Fruit fly (Drosophila melanogaster) whole organism, embryonic: ENCODE measurements around the gene Ndae1.

ENCODE experiments used
- Ada2b ChIP-seq: fragments of 200-800 bp; sonication (Bioruptor generic); IDR thresholded peaks from 2 replicates; pipeline ENCODE4 v1.3.6; 2022; ENCODE audit warnings: missing biosample characterization, missing genetic modification characterization
- Atf6 ChIP-seq: fragments of 200-800 bp; sonication (Bioruptor generic); IDR thresholded peaks from 2 replicates; pipeline ENCODE4 v1.3.6; 2022; ENCODE audit warnings: missing biosample characterization, missing genetic modification characterization
- B-H1 ChIP-seq: fragments of 200-800 bp; sonication (Bioruptor generic); IDR thresholded peaks from 3 replicates; pipeline ENCODE4 v1.3.6; 2022; ENCODE audit warnings: missing biosample characterization, missing genetic modification characterization
- B-H2 ChIP-seq: fragments of 200-800 bp; sonication (Bioruptor generic); optimal IDR thresholded peaks from 2 replicates; lab custom pipeline; 2018; ENCODE audit warnings: missing biosample characterization, mild to moderate bottlenecking, missing genetic modification characterization
- CG10147 ChIP-seq: fragments of 200-800 bp; sonication (Bioruptor generic); optimal IDR thresholded peaks from 2 replicates; lab custom pipeline; 2019; ENCODE audit warnings: missing biosample characterization, mild to moderate bottlenecking, missing genetic modification characterization, moderate library complexity
- CG10543 ChIP-seq: fragments of 200-800 bp; sonication (Bioruptor generic); optimal IDR thresholded peaks from 3 replicates; lab custom pipeline; 2017; ENCODE audit warnings: missing biosample characterization, mild to moderate bottlenecking, missing genetic modification characterization, moderate library complexity
- CG13296 ChIP-seq: fragments of 200-800 bp; sonication (Bioruptor generic); optimal IDR thresholded peaks from 3 replicates; lab custom pipeline; 2018; ENCODE audit warnings: missing biosample characterization, mild to moderate bottlenecking, missing genetic modification characterization
- CG13894 ChIP-seq: fragments of 200-800 bp; sonication (Bioruptor generic); optimal IDR thresholded peaks from 3 replicates; lab custom pipeline; 2018; ENCODE audit warnings: missing biosample characterization, mild to moderate bottlenecking, missing genetic modification characterization, moderate library complexity
- CG15479 ChIP-seq: fragments of 200-800 bp; sonication (Bioruptor generic); optimal IDR thresholded peaks from 3 replicates; lab custom pipeline; 2019; ENCODE audit warnings: missing biosample characterization, mild to moderate bottlenecking, missing genetic modification characterization, moderate library complexity
- CG15514 ChIP-seq: fragments of 200-800 bp; sonication (Bioruptor generic); optimal IDR thresholded peaks from 3 replicates; lab custom pipeline; 2017; ENCODE audit warnings: missing biosample characterization, missing genetic modification characterization, mild to moderate bottlenecking, moderate library complexity, missing genetic modification reagents
- CG1603 ChIP-seq: fragments of 200-800 bp; sonication (Bioruptor generic); optimal IDR thresholded peaks from 2 replicates; lab custom pipeline; 2019; ENCODE audit warnings: missing biosample characterization, mild to moderate bottlenecking, missing genetic modification characterization, moderate library complexity
- CG18599 ChIP-seq: fragments of 200-800 bp; sonication (Bioruptor generic); optimal IDR thresholded peaks from 3 replicates; lab custom pipeline; 2017; ENCODE audit warnings: missing biosample characterization, missing genetic modification characterization, mild to moderate bottlenecking, moderate library complexity, missing genetic modification reagents
- CG2129 ChIP-seq: fragments of 200-800 bp; sonication (Bioruptor generic); IDR thresholded peaks from 2 replicates; pipeline ENCODE4 v1.3.6; 2022; ENCODE audit warnings: missing biosample characterization, missing genetic modification characterization; ENCODE audit not compliant: partially characterized antibody
- CG2678 ChIP-seq: fragments of 200-800 bp; sonication (Bioruptor generic); optimal IDR thresholded peaks from 3 replicates; lab custom pipeline; 2019; ENCODE audit warnings: missing biosample characterization, mild to moderate bottlenecking, missing genetic modification characterization, moderate library complexity
- CG2875 ChIP-seq: fragments of 200-800 bp; sonication (Bioruptor generic); optimal IDR thresholded peaks from 2 replicates; lab custom pipeline; 2017; ENCODE audit warnings: missing biosample characterization, mild to moderate bottlenecking, missing genetic modification characterization, missing genetic modification reagents
- CG31441 ChIP-seq: fragments of 200-800 bp; sonication (Bioruptor generic); IDR thresholded peaks from 2 replicates; pipeline ENCODE4 v1.3.6; 2022; ENCODE audit warnings: missing biosample characterization, missing genetic modification characterization
- CG32532 ChIP-seq: fragments of 200-800 bp; sonication (Bioruptor generic); IDR thresholded peaks from 2 replicates; pipeline ENCODE4 v1.3.6; 2022; ENCODE audit warnings: missing biosample characterization, missing genetic modification characterization
- CG3281 ChIP-seq: fragments of 200-800 bp; sonication (Bioruptor generic); optimal IDR thresholded peaks from 3 replicates; lab custom pipeline; 2017; ENCODE audit warnings: missing biosample characterization, mild to moderate bottlenecking, missing genetic modification characterization
- CG33557 ChIP-seq: fragments of 200-800 bp; sonication (Bioruptor generic); optimal IDR thresholded peaks from 2 replicates; lab custom pipeline; 2019; ENCODE audit warnings: missing biosample characterization, mild to moderate bottlenecking, missing genetic modification characterization, moderate library complexity
- CG34376 ChIP-seq: fragments of 200-800 bp; sonication (Bioruptor generic); optimal IDR thresholded peaks from 2 replicates; lab custom pipeline; 2018; ENCODE audit warnings: missing biosample characterization, mild to moderate bottlenecking, missing genetic modification characterization
- CG3726 ChIP-seq: fragments of 200-800 bp; sonication (Bioruptor generic); IDR thresholded peaks from 3 replicates; pipeline ENCODE4, ENCODE4 v1.3.6; 2022; ENCODE audit warnings: missing biosample characterization, missing genetic modification characterization
- CG4424 ChIP-seq: fragments of 200-800 bp; sonication (Bioruptor generic); optimal IDR thresholded peaks from 3 replicates; lab custom pipeline; 2016; ENCODE audit warnings: missing biosample characterization, missing genetic modification characterization
- CG6254 ChIP-seq: fragments of 200-800 bp; sonication (Bioruptor generic); optimal IDR thresholded peaks from 3 replicates; lab custom pipeline; 2017; ENCODE audit warnings: mild to moderate bottlenecking, missing biosample characterization, missing genetic modification reagents, missing genetic modification characterization
- CG7786 ChIP-seq: fragments of 200-800 bp; sonication (Bioruptor generic); optimal IDR thresholded peaks from 2 replicates; lab custom pipeline; 2016; ENCODE audit warnings: missing biosample characterization, missing genetic modification characterization
- CG7928 ChIP-seq: fragments of 200-800 bp; sonication (Bioruptor generic); optimal IDR thresholded peaks from 2 replicates; lab custom pipeline; 2017; ENCODE audit warnings: missing biosample characterization, mild to moderate bottlenecking, missing genetic modification characterization
- CG8290 ChIP-seq, 3 experiments: fragments of 200-800 bp; sonication (Bioruptor generic); optimal IDR thresholded peaks; 2 replicates each; lab custom pipeline; 2016 to 2019; ENCODE audit warnings: missing biosample characterization in 3 of 3, missing genetic modification characterization in 3 of 3, mild to moderate bottlenecking in 2 of 3, moderate library complexity in 1 of 3
- Drgx ChIP-seq: fragments of 200-800 bp; sonication (Bioruptor generic); IDR thresholded peaks from 2 replicates; pipeline ENCODE4 v1.3.6; 2022; ENCODE audit warnings: missing biosample characterization, missing genetic modification characterization
- Ets65A ChIP-seq: fragments of 200-800 bp; sonication (Bioruptor generic); peaks from one replicate; lab custom pipeline; 2016; ENCODE audit warnings: missing biosample characterization, missing genetic modification characterization
- Ets97D ChIP-seq: fragments of 200-800 bp; sonication (Bioruptor generic); optimal IDR thresholded peaks from 3 replicates; lab custom pipeline; 2016; ENCODE audit warnings: missing biosample characterization, missing genetic modification characterization
- GATAe ChIP-seq: fragments of 200-800 bp; sonication (Bioruptor generic); conservative IDR thresholded peaks from 2 replicates; pipeline ENCODE4 v1.3.6; 2022; ENCODE audit warnings: missing biosample characterization, missing genetic modification characterization
- Gsc ChIP-seq: fragments of 200-800 bp; sonication (Bioruptor generic); IDR thresholded peaks from 2 replicates; pipeline ENCODE4 v1.3.6; 2022; ENCODE audit warnings: missing biosample characterization, missing genetic modification characterization
- Kr ChIP-seq: fragments of 200-800 bp; sonication (Bioruptor generic); optimal IDR thresholded peaks from 2 replicates; lab custom pipeline; 2017; ENCODE audit warnings: missing biosample characterization, mild to moderate bottlenecking, missing genetic modification characterization
- Med ChIP-seq: fragments of 200-800 bp; sonication (Bioruptor generic); peaks from one replicate; lab custom pipeline; 2016; ENCODE audit warnings: missing biosample characterization, missing genetic modification characterization, mild to moderate bottlenecking, inconsistent platforms, moderate library complexity
- Nf-YA ChIP-seq: fragments of 200-800 bp; sonication (Bioruptor generic); IDR thresholded peaks from 2 replicates; pipeline ENCODE4 v1.3.6; 2022; ENCODE audit warnings: missing biosample characterization, missing genetic modification characterization
- Ptx1 ChIP-seq: fragments of 200-800 bp; sonication (Bioruptor generic); IDR thresholded peaks from 2 replicates; pipeline ENCODE4 v1.3.6; 2022; ENCODE audit warnings: missing biosample characterization, missing genetic modification characterization
- Sin3A ChIP-seq: fragments of >200 bp; optimal IDR thresholded peaks from 2 replicates; lab custom pipeline; 2018
- Sox102F ChIP-seq: fragments of 200-800 bp; sonication (Bioruptor generic); optimal IDR thresholded peaks from 2 replicates; lab custom pipeline; 2018; ENCODE audit warnings: missing biosample characterization, mild to moderate bottlenecking, missing genetic modification characterization, moderate library complexity
- ac ChIP-seq: fragments of 200-800 bp; sonication (Bioruptor generic); optimal IDR thresholded peaks from 3 replicates; lab custom pipeline; 2017; ENCODE audit warnings: missing biosample characterization, mild to moderate bottlenecking, missing genetic modification characterization
- ato ChIP-seq: fragments of 200-800 bp; sonication (Bioruptor generic); IDR thresholded peaks from 2 replicates; pipeline ENCODE4 v1.3.6; 2022; ENCODE audit warnings: missing biosample characterization, missing genetic modification characterization; ENCODE audit not compliant: partially characterized antibody
- cad ChIP-seq: fragments of >200 bp; optimal IDR thresholded peaks from 2 replicates; lab custom pipeline; 2017; ENCODE audit warnings: missing biosample characterization, missing genetic modification characterization
- ci ChIP-seq: fragments of 200-800 bp; sonication (Bioruptor generic); IDR thresholded peaks from 3 replicates; pipeline ENCODE4 v1.3.6; 2022; ENCODE audit warnings: missing biosample characterization, missing genetic modification characterization
- corto ChIP-seq: fragments of 200-800 bp; sonication (Bioruptor generic); optimal IDR thresholded peaks from 2 replicates; lab custom pipeline; 2016; ENCODE audit warnings: missing biosample characterization, mild to moderate bottlenecking, missing genetic modification characterization, moderate library complexity
- fd64A ChIP-seq: fragments of 200-800 bp; sonication (Bioruptor generic); optimal IDR thresholded peaks from 3 replicates; lab custom pipeline; 2018; ENCODE audit warnings: missing biosample characterization, mild to moderate bottlenecking, missing genetic modification characterization
- ftz-f1 ChIP-seq: fragments of 200-800 bp; sonication (Bioruptor generic); optimal IDR thresholded peaks from 2 replicates; lab custom pipeline; 2016; ENCODE audit warnings: missing biosample characterization, missing genetic modification characterization
- grn ChIP-seq: fragments of 200-800 bp; sonication (Bioruptor generic); optimal IDR thresholded peaks from 3 replicates; lab custom pipeline; 2017; ENCODE audit warnings: missing biosample characterization, missing genetic modification characterization
- mam ChIP-seq: fragments of 200-800 bp; sonication (Bioruptor generic); optimal IDR thresholded peaks from 3 replicates; lab custom pipeline; 2016; ENCODE audit warnings: missing biosample characterization, missing genetic modification characterization
- mirr ChIP-seq: fragments of 200-800 bp; sonication (Bioruptor generic); optimal IDR thresholded peaks from 3 replicates; lab custom pipeline; 2018; ENCODE audit warnings: missing biosample characterization, mild to moderate bottlenecking, missing genetic modification characterization
- nmo ChIP-seq: fragments of 200-800 bp; sonication (Bioruptor generic); optimal IDR thresholded peaks from 2 replicates; lab custom pipeline; 2018; ENCODE audit warnings: missing biosample characterization, mild to moderate bottlenecking, missing genetic modification characterization, moderate library complexity
- sd ChIP-seq: fragments of 200-800 bp; sonication (Bioruptor generic); optimal IDR thresholded peaks from 3 replicates; lab custom pipeline; 2018; ENCODE audit warnings: missing biosample characterization, mild to moderate bottlenecking, missing genetic modification characterization, moderate library complexity
- tll ChIP-seq, 2 experiments: fragments of 200-800 bp in 1 of 2; fragments of >200 bp in 1 of 2; sonication (Bioruptor generic) in 1 of 2; optimal IDR thresholded peaks; 2 replicates each; lab custom pipeline; 2017 to 2019; ENCODE audit warnings: missing biosample characterization in 2 of 2, missing genetic modification characterization in 2 of 2, mild to moderate bottlenecking in 1 of 2, moderate library complexity in 1 of 2
- twi ChIP-seq: fragments of 200-800 bp; optimal IDR thresholded peaks from 2 replicates; lab custom pipeline; 2019; ENCODE audit warnings: missing biosample characterization, mild to moderate bottlenecking, missing genetic modification characterization, moderate library complexity

The Ndae1 gene

dm6 chr2L:7217931-7218330 is 31.2 kb downstream of the Ndae1 start:
- TF ChIP-seq CG3726 (no peak), CG31441 (GFP tag; lab: Robert Waterston, UW) (no peak), ac (GFP tag; lab: Kevin White, UChicago) (no peak), CG3281 (GFP tag; lab: Kevin White, UChicago) (peak; percentile 2), mirr (GFP tag; lab: Kevin White, UChicago) (peak; percentile 95), CG6254 (no peak), ftz-f1 (no peak), CG7928 (GFP tag; lab: Kevin White, UChicago) (no peak), CG10543 (peak; percentile 21), Ptx1 (GFP tag; lab: Robert Waterston, UW) (no peak), sd (tag; lab: Kevin White, UChicago) (peak; percentile 90), Kr (peak; percentile 24), CG15479 (GFP tag; lab: Kevin White, UChicago) (peak; percentile 99), Ada2b (GFP tag; lab: Robert Waterston, UW) (no peak), twi (no peak), Nf-YA (GFP tag; lab: Robert Waterston, UW) (no peak), CG2678 (tag; lab: Kevin White, UChicago) (peak; percentile 1), CG34376 (GFP tag; lab: Kevin White, UChicago) (peak; percentile 94), CG32532 (GFP tag; lab: Robert Waterston, UW) (peak; percentile 28; the same call in 1 of the 2 replicates), B-H1 (GFP tag; lab: Robert Waterston, UW) (no peak), CG8290 (GFP tag; optimal IDR thresholded peaks at IDR 0.05; lab: Kevin White, UChicago) (no peak), CG8290 (tag; optimal IDR thresholded peaks at IDR 0.05; lab: Kevin White, UChicago) (peak in 1 of 2 experiments; percentile 21), Sox102F (GFP tag; lab: Kevin White, UChicago) (no peak), fd64A (GFP tag; lab: Kevin White, UChicago) (no peak), GATAe (GFP tag; lab: Robert Waterston, UW) (0 out of 2 replicates have a peak, but pooled peaks have one; percentile 24), CG33557 (GFP tag; lab: Kevin White, UChicago) (no peak), tll (GFP tag; optimal IDR thresholded peaks at IDR 0.05; lab: Kevin White, UChicago) (peak in 1 of 2 experiments; percentile 50), Med (GFP tag; lab: Kevin White, UChicago) (peak; percentile 52), nmo (no peak), corto (GFP tag; lab: Kevin White, UChicago) (no peak), Ets65A (GFP tag; lab: Kevin White, UChicago) (peak; percentile 24), B-H2 (GFP tag; lab: Kevin White, UChicago) (peak; percentile 38), CG1603 (no peak), CG4424 (no peak), cad (peak; percentile 25), CG10147 (no peak), mam (GFP tag; lab: Kevin White, UChicago) (no peak), ci (no peak), CG2129 (GFP tag; lab: Robert Waterston, UW) (no peak), CG2875 (GFP tag; lab: Kevin White, UChicago) (no peak), grn (GFP tag; lab: Kevin White, UChicago) (peak; percentile 44), CG15514 (GFP tag; lab: Kevin White, UChicago) (no peak), CG13296 (peak; percentile 25), Ets97D (GFP tag; lab: Kevin White, UChicago) (no peak), CG13894 (tag; lab: Kevin White, UChicago) (peak; percentile 8), Atf6 (no peak), CG7786 (GFP tag; lab: Kevin White, UChicago) (no peak), CG18599 (GFP tag; lab: Kevin White, UChicago) (peak; percentile 39), Gsc (GFP tag; lab: Robert Waterston, UW) (no peak), ato (no peak), Drgx (GFP tag; lab: Robert Waterston, UW) (no peak), Sin3A (lab: Kevin White, UChicago) (no peak)
